Worm (Caenorhabditis elegans): Measurements from ENCODE around the gene pqn-57.

DNA sequence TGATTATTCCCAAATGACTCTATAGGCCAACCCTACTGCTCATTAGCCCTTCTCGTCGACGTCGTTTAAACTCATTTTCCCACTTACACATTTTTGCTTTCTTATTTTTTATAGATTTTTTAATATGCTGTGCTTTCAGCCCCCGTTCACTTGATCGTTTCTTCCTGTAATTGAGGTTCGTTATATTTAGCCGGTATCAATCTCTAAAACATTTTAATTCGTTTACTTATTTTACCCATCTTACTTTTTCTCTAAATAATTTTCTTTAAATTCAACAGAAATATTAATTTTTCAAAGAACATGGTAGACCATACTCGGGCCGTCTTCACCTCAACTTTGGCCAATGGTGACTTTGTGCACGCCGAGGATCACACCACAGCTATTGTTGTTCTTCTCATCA, 20.9 kb upstream of the pqn-57 start, which contains the start of gene F55E10.1:
- TF ChIP-seq tbx-2 (tag; optimal IDR thresholded peaks at IDR 0.05) = no peak
- no peak for TF ChIP-seq elt-2 (tag; optimal IDR thresholded peaks at IDR 0.05)
- no peak for TF ChIP-seq pqm-1 (tag; optimal IDR thresholded peaks at IDR 0.05)
- no peak for TF ChIP-seq lim-6 (tag; optimal IDR thresholded peaks at IDR 0.05)
- TF ChIP-seq ceh-19 (GFP tag; optimal IDR thresholded peaks at IDR 0.05) = no peak
- no peak for TF ChIP-seq ama-1 (optimal IDR thresholded peaks at IDR 0.05)
- no peak for TF ChIP-seq lin-11 (tag; optimal IDR thresholded peaks at IDR 0.05)
- no peak for TF ChIP-seq sdc-2 (tag; optimal IDR thresholded peaks at IDR 0.05)
- no peak for TF ChIP-seq ceh-9 (tag; optimal IDR thresholded peaks at IDR 0.05)
- no peak for TF ChIP-seq T23F11.4 (GFP tag; optimal IDR thresholded peaks at IDR 0.05)
